Worm (Caenorhabditis elegans): ENCODE measurements around the gene sre-42.

Gene sre-42

DNA sequence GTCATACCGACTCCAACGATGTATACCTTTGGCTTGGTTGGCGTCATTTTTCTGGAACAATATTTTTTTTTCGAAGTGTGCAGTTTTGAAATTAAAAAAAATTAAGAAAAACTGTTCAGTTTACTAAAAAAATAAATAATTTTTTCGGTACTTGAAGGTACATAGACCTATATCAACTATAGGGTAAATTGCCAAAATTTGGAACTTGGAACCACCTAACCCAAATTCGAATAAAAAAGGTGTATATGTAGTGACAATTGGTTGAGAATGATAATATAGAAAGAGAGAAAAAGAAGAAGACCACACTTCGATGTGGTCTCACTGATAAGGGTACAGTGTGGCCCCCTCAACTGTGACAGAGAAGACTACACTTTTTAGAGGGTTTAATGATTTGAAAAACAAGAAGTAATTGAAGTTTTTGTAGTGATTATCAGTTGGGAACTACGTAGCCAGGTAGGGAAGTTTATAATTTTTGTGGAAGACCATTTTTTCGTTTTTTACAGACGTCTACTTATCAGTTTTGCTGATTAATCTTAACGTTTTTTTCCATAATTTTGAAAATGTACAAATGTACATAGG lies 39.1 kb upstream of the sre-42 start, which contains the start of gene daf-22:
Gene daf-22, minus strand, starts transcription at position 51 of the 579 bp plus-strand sequence.
- TF ChIP-seq sma-9 (GFP tag; optimal IDR thresholded peaks at IDR 0.05) (peak; percentile 57), sma-9 (tag; optimal IDR thresholded peaks at IDR 0.05) (no peak), unc-62 (GFP tag; optimal IDR thresholded peaks at IDR 0.05) (no peak), lin-39 (tag; optimal IDR thresholded peaks at IDR 0.05) (no peak), R02D3.7 (tag; optimal IDR thresholded peaks at IDR 0.05) (no peak), ama-1 (optimal IDR thresholded peaks at IDR 0.05) (no peak), gmeb-1 (tag; optimal IDR thresholded peaks at IDR 0.05) (peak; percentile 37), sma-3 (GFP tag; optimal IDR thresholded peaks at IDR 0.05) (peak; percentile 28), nhr-21 (tag; optimal IDR thresholded peaks at IDR 0.05) (no peak), dmd-4 (tag; optimal IDR thresholded peaks at IDR 0.05) (no peak), aly-2 (tag; optimal IDR thresholded peaks at IDR 0.05) (no peak), fos-1 (tag; optimal IDR thresholded peaks at IDR 0.05) (peak; percentile 65), ztf-11 (tag; optimal IDR thresholded peaks at IDR 0.05) (no peak), crh-2 (tag; optimal IDR thresholded peaks at IDR 0.05) (peak; percentile 59)

DNA sequence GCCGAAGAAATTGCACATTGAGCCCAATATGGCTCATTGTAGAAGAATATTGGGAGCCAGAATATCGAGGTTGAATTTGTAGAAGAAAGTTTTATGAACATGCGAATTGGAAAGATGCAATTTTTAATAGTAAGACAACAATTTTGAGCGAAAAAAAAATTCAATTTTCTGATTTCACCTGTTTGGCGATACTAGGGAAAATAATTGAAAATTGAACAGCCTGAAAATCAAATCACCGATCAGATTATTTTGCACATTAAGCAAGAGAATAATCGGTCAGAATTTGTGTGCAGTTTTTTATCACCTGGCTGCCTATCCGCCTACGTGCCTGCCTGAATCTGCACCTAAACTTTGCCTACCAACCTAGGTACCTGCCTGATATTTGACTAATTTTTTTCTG lies 33.8 kb upstream of the sre-42 start, which contains the start of gene sre-26:
Gene sre-26, minus strand, starts transcription at position 101 of the 400 bp plus-strand sequence.
- TF ChIP-seq mdl-1 (tag; optimal IDR thresholded peaks at IDR 0.05) (no peak), ceh-82 (tag; optimal IDR thresholded peaks at IDR 0.05) (no peak), ztf-4 (tag; optimal IDR thresholded peaks at IDR 0.05) (no peak), nhr-12 (tag; optimal IDR thresholded peaks at IDR 0.05) (no peak), lsy-2 (tag; optimal IDR thresholded peaks at IDR 0.05) (no peak), lin-39 (tag; optimal IDR thresholded peaks at IDR 0.05) (no peak), crh-2 (tag; optimal IDR thresholded peaks at IDR 0.05) (no peak), nhr-23 (tag; optimal IDR thresholded peaks at IDR 0.05) (no peak), gmeb-1 (tag; optimal IDR thresholded peaks at IDR 0.05) (no peak), elt-3 (tag; optimal IDR thresholded peaks at IDR 0.05) (no peak), nhr-10 (tag; optimal IDR thresholded peaks at IDR 0.05) (no peak), sma-3 (GFP tag; optimal IDR thresholded peaks at IDR 0.05) (no peak), unc-55 (GFP tag; optimal IDR thresholded peaks at IDR 0.05) (no peak), elt-1 (tag; optimal IDR thresholded peaks at IDR 0.05) (no peak), nhr-21 (tag; optimal IDR thresholded peaks at IDR 0.05) (no peak), C34F6.9 (tag; optimal IDR thresholded peaks at IDR 0.05) (no peak), mab-5 (tag; optimal IDR thresholded peaks at IDR 0.05) (no peak), nhr-11 (tag; optimal IDR thresholded peaks at IDR 0.05) (no peak), snpc-4 (tag; optimal IDR thresholded peaks at IDR 0.05) (no peak)

DNA sequence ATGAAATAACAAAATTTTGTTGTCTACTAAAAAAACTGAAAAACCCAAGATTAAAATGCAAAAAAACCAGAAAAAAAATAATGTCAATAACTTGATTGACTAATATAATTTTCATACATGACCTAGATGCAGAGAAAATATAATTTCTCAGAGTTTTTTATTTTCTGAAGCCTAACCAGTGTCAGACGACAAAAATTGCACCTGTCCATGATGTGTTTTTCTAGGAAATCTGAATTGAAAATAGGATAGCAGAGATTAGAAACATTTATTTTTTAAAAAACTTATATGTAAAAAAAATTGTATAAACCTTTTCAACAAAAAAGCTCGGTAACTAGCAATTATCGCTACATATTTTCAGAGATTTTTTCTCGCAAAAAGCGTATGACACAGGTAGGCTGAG lies 31.3 kb upstream of the sre-42 start:
- TF ChIP-seq aly-2 (tag; optimal IDR thresholded peaks at IDR 0.05) (no peak), ceh-16 (tag; optimal IDR thresholded peaks at IDR 0.05) (no peak), sma-9 (GFP tag; optimal IDR thresholded peaks at IDR 0.05) (peak; percentile 10), sma-9 (tag; optimal IDR thresholded peaks at IDR 0.05) (no peak), sma-3 (GFP tag; optimal IDR thresholded peaks at IDR 0.05) (no peak)

DNA sequence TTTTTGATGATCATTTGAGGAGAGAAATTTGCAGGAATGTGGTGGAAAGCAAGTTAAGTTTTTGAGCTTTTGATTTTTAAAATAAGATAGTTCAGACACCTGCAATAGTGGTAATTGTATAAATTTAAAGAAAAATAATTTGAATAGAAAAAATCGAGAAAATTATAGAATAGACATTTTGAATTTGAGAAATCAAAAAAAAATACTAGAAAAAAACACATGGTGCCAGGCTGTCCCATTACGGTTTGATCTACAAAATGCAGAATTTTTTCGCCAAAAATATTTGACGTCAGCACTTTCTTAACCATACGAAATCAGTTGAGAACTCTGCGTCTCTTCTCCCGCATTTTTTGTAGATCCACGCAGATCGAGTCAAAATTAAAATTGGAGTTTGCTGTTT lies 30.8 kb upstream of the sre-42 start, which contains the start of gene sre-27:
Gene sre-27, minus strand, starts transcription at position 101 of the 400 bp plus-strand sequence.
- TF ChIP-seq fos-1 (tag; optimal IDR thresholded peaks at IDR 0.05) (no peak), nhr-6 (tag; optimal IDR thresholded peaks at IDR 0.05) (no peak), nhr-237 (tag; optimal IDR thresholded peaks at IDR 0.05) (no peak), nhr-129 (tag; optimal IDR thresholded peaks at IDR 0.05) (no peak), skn-1 (tag; optimal IDR thresholded peaks at IDR 0.05) (no peak), lin-39 (tag; optimal IDR thresholded peaks at IDR 0.05) (no peak), blmp-1 (tag; optimal IDR thresholded peaks at IDR 0.05; ENCODE audit: insufficient read depth) (no peak), C34F6.9 (tag; optimal IDR thresholded peaks at IDR 0.05) (no peak), ama-1 (optimal IDR thresholded peaks at IDR 0.05) (no peak), nhr-21 (tag; optimal IDR thresholded peaks at IDR 0.05) (no peak), nhr-12 (tag; optimal IDR thresholded peaks at IDR 0.05) (no peak), sma-3 (GFP tag; optimal IDR thresholded peaks at IDR 0.05) (no peak), lin-13 (GFP tag; optimal IDR thresholded peaks at IDR 0.05) (no peak)

DNA sequence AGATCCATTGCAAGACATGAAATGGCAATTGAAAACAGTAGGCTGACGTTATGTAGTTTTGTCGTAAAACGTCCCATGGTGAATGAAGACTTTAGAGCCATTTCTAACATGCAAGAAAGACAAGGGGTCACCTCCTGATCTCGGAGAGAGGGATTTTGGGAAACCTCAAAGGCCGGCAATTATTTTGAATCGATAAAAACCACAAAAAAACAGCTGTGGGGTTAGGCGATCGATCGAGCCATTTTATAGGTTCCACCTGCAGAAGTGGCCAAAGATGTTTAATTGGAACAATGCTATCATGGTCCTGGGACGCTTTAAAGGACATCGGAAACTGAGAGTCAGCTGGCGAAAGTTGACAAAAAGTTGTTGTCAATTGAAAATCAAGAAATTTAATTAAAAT lies 28.1 kb upstream of the sre-42 start, which contains the start of gene Y57A10C.11:
Gene Y57A10C.11, minus strand, starts transcription at position 101 of the 400 bp plus-strand sequence.
- TF ChIP-seq skn-1 (tag; optimal IDR thresholded peaks at IDR 0.05) (no peak), aly-2 (tag; optimal IDR thresholded peaks at IDR 0.05) (no peak), lin-13 (GFP tag; optimal IDR thresholded peaks at IDR 0.05) (no peak), sem-4 (tag; optimal IDR thresholded peaks at IDR 0.05) (no peak), elt-1 (tag; optimal IDR thresholded peaks at IDR 0.05) (no peak), mdl-1 (tag; optimal IDR thresholded peaks at IDR 0.05) (no peak), ceh-82 (tag; optimal IDR thresholded peaks at IDR 0.05) (no peak), ama-1 (optimal IDR thresholded peaks at IDR 0.05) (no peak), snpc-4 (tag; optimal IDR thresholded peaks at IDR 0.05) (no peak), sma-9 (GFP tag; optimal IDR thresholded peaks at IDR 0.05) (no peak), sma-9 (tag; optimal IDR thresholded peaks at IDR 0.05) (no peak), lin-39 (tag; optimal IDR thresholded peaks at IDR 0.05) (no peak)
